Worm (Caenorhabditis elegans) whole organism, L3 larva: ENCODE measurements around the gene R11G1.1.

Experiments
- aly-2 ChIP-seq: fragments of 150-350 bp; optimal IDR thresholded peaks from 2 replicates; lab custom pipeline; 2014; ENCODE audit warnings: missing biosample characterization, missing genetic modification characterization
- fkh-10 ChIP-seq: sonication (generic microtip); optimal IDR thresholded peaks from 2 replicates; lab custom pipeline; 2017; ENCODE audit warnings: missing biosample characterization, missing genetic modification reagents, missing genetic modification characterization
- lin-15B ChIP-seq: fragments of 150-350 bp; optimal IDR thresholded peaks from 2 replicates; lab custom pipeline; 2014; ENCODE audit warnings: missing biosample characterization, missing genetic modification characterization
- nhr-77 ChIP-seq: fragments of 150-350 bp; optimal IDR thresholded peaks from 2 replicates; lab custom pipeline; 2014; ENCODE audit warnings: missing biosample characterization, missing genetic modification characterization
- sea-2 ChIP-seq: fragments of 150-350 bp; sonication (generic microtip); optimal IDR thresholded peaks from 4 replicates; lab custom pipeline; 2014; ENCODE audit warnings: missing biosample characterization, missing genetic modification reagents, missing genetic modification characterization
- tbx-2 ChIP-seq: sonication (generic microtip); optimal IDR thresholded peaks from 2 replicates; lab custom pipeline; 2016; ENCODE audit warnings: mild to moderate bottlenecking, missing genetic modification characterization, missing compliant biosample characterization
- ztf-4 ChIP-seq: fragments of 150-350 bp; optimal IDR thresholded peaks from 2 replicates; lab custom pipeline; 2014; ENCODE audit warnings: missing biosample characterization, missing genetic modification characterization

DNA sequence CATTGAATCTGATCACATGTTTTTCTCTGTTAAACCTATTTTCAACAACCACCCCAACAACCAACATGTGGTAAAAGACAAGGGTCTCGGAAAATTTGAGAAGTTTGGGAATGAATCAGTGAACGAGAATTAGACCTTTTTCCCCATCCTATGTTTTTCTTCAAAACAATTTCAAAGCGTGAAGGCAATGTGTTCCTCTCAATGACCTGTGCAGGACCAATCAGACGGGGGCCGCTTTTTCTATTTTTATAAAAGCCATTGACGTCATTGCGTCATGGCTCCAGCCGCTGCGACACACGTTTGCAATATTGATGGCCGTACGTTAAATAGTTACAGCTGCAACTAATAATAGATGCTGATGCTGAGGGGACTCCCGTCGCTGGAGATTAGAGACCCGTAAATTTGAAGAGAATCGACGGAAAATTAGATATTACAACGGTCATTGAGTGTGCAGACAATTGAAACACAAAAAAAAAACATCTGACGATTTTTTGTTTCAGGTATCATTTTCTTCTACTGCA lies 52.3 kb downstream of the R11G1.1 start:
- TF ChIP-seq tbx-2 (tag; lab: Kevin White, UChicago): no peak
- TF ChIP-seq fkh-10 (GFP tag; lab: Kevin White, UChicago): no peak
- no peak for TF ChIP-seq nhr-77 (tag; lab: Kevin White, UChicago)
- TF ChIP-seq lin-15B (tag; lab: Kevin White, UChicago): no peak
- no peak for TF ChIP-seq aly-2 (tag; lab: Kevin White, UChicago)
- no peak for TF ChIP-seq ztf-4
- TF ChIP-seq sea-2 (GFP tag; lab: Kevin White, UChicago): no peak
